Worm (Caenorhabditis elegans) whole organism, L3 larva: ENCODE results near the gene dmd-6.

Source experiments
- R02D3.7 ChIP-seq: fragments of 150-350 bp; optimal IDR thresholded peaks from 2 replicates; lab custom pipeline; 2014; ENCODE audit warnings: missing biosample characterization, missing genetic modification characterization
- ZK546.5 ChIP-seq: sonication (generic microtip); optimal IDR thresholded peaks from 2 replicates; lab custom pipeline; 2017; ENCODE audit warnings: missing biosample characterization, missing genetic modification characterization
- ama-1 ChIP-seq: fragments of 150-350 bp; optimal IDR thresholded peaks from 2 replicates; lab custom pipeline; 2018
- ceh-28 ChIP-seq: fragments of 150-350 bp; optimal IDR thresholded peaks from 2 replicates; lab custom pipeline; 2014; ENCODE audit warnings: missing biosample characterization, missing genetic modification reagents, missing genetic modification characterization
- ceh-82 ChIP-seq: fragments of 150-350 bp; optimal IDR thresholded peaks from 2 replicates; lab custom pipeline; 2014; ENCODE audit warnings: missing biosample characterization, missing genetic modification characterization
- ceh-9 ChIP-seq: sonication (generic microtip); optimal IDR thresholded peaks from 2 replicates; lab custom pipeline; 2018; ENCODE audit warnings: missing biosample characterization, missing genetic modification characterization
- egl-27 ChIP-seq: sonication (generic microtip); optimal IDR thresholded peaks from 4 replicates; lab custom pipeline; 2017; ENCODE audit warnings: missing biosample characterization, missing genetic modification reagents, missing genetic modification characterization
- egl-5 ChIP-seq: fragments of 150-350 bp; optimal IDR thresholded peaks from 2 replicates; lab custom pipeline; 2017; ENCODE audit warnings: missing biosample characterization, missing genetic modification reagents, missing genetic modification characterization, inconsistent platforms
- elt-1 ChIP-seq: fragments of 150-350 bp; optimal IDR thresholded peaks from 2 replicates; lab custom pipeline; 2014; ENCODE audit warnings: missing biosample characterization, missing genetic modification characterization
- elt-2 ChIP-seq: sonication (generic microtip); optimal IDR thresholded peaks from 2 replicates; lab custom pipeline; 2016; ENCODE audit warnings: missing genetic modification reagents, mild to moderate bottlenecking, missing genetic modification characterization, missing compliant biosample characterization
- elt-3 ChIP-seq, 3 experiments: fragments of 150-350 bp in 1 of 3; sonication (generic microtip) in 2 of 3; optimal IDR thresholded peaks; 2 replicates in 2 of 3; 4 replicates in 1 of 3; lab custom pipeline; 2014 to 2017; ENCODE audit warnings: missing biosample characterization in 3 of 3, missing genetic modification characterization in 3 of 3
- eor-1 ChIP-seq, 2 experiments: fragments of 150-350 bp; optimal IDR thresholded peaks; 2 replicates each; lab custom pipeline; 2014 to 2018; ENCODE audit warnings: missing biosample characterization in 2 of 2, missing genetic modification characterization in 2 of 2
- fkh-10 ChIP-seq: sonication (generic microtip); optimal IDR thresholded peaks from 2 replicates; lab custom pipeline; 2017; ENCODE audit warnings: missing biosample characterization, missing genetic modification reagents, missing genetic modification characterization
- fkh-2 ChIP-seq: fragments of 150-350 bp; optimal IDR thresholded peaks from 2 replicates; lab custom pipeline; 2014; ENCODE audit warnings: missing biosample characterization, missing genetic modification reagents, missing genetic modification characterization
- fos-1 ChIP-seq: fragments of 150-350 bp; optimal IDR thresholded peaks from 2 replicates; lab custom pipeline; 2014; ENCODE audit warnings: missing biosample characterization, missing genetic modification characterization
- hmg-11 ChIP-seq: sonication (generic microtip); optimal IDR thresholded peaks from 2 replicates; lab custom pipeline; 2016; ENCODE audit warnings: missing genetic modification characterization, missing compliant biosample characterization
- jun-1 ChIP-seq: fragments of 150-350 bp; optimal IDR thresholded peaks from 2 replicates; lab custom pipeline; 2014; ENCODE audit warnings: missing biosample characterization, missing genetic modification reagents, missing genetic modification characterization
- lin-15B ChIP-seq: fragments of 150-350 bp; optimal IDR thresholded peaks from 2 replicates; lab custom pipeline; 2014; ENCODE audit warnings: missing biosample characterization, missing genetic modification characterization
- lsy-12 ChIP-seq: sonication (generic microtip); optimal IDR thresholded peaks from 2 replicates; lab custom pipeline; 2016; ENCODE audit warnings: mild to moderate bottlenecking, missing genetic modification characterization, missing compliant biosample characterization
- mdl-1 ChIP-seq: fragments of 150-350 bp; optimal IDR thresholded peaks from 2 replicates; lab custom pipeline; 2014; ENCODE audit warnings: missing biosample characterization, missing genetic modification characterization
- mml-1 ChIP-seq: fragments of 150-350 bp; sonication (generic microtip); optimal IDR thresholded peaks from 3 replicates; lab custom pipeline; 2014; ENCODE audit warnings: missing biosample characterization, missing genetic modification characterization
- nfya-1 ChIP-seq: sonication (generic microtip); optimal IDR thresholded peaks from 2 replicates; lab custom pipeline; 2017; ENCODE audit warnings: missing genetic modification characterization, mild to moderate bottlenecking, missing compliant biosample characterization, antibody characterized with exemption, moderate library complexity; ENCODE audit not compliant: insufficient read depth
- nhr-11 ChIP-seq: fragments of 150-350 bp; optimal IDR thresholded peaks from 2 replicates; lab custom pipeline; 2014; ENCODE audit warnings: missing biosample characterization, missing genetic modification characterization
- nhr-23 ChIP-seq: fragments of 150-350 bp; optimal IDR thresholded peaks from 2 replicates; lab custom pipeline; 2014; ENCODE audit warnings: missing biosample characterization, missing genetic modification reagents, missing genetic modification characterization
- nhr-237 ChIP-seq: fragments of 150-350 bp; optimal IDR thresholded peaks from 2 replicates; lab custom pipeline; 2014; ENCODE audit warnings: missing biosample characterization, missing genetic modification characterization
- nhr-25 ChIP-seq: sonication (generic microtip); optimal IDR thresholded peaks from 2 replicates; lab custom pipeline; 2017; ENCODE audit warnings: missing biosample characterization, missing genetic modification characterization
- nhr-28 ChIP-seq: fragments of 150-350 bp; optimal IDR thresholded peaks from 2 replicates; lab custom pipeline; 2014; ENCODE audit warnings: missing biosample characterization, missing genetic modification characterization
- nhr-43 ChIP-seq: sonication (generic microtip); optimal IDR thresholded peaks from 2 replicates; lab custom pipeline; 2016; ENCODE audit warnings: mild to moderate bottlenecking, missing genetic modification characterization, missing compliant biosample characterization; ENCODE audit not compliant: poor library complexity, severe bottlenecking
- nhr-67 ChIP-seq: fragments of 150-350 bp; optimal IDR thresholded peaks from 2 replicates; lab custom pipeline; 2014; ENCODE audit warnings: missing biosample characterization, missing genetic modification characterization
- nhr-77 ChIP-seq: fragments of 150-350 bp; optimal IDR thresholded peaks from 2 replicates; lab custom pipeline; 2014; ENCODE audit warnings: missing biosample characterization, missing genetic modification characterization
- pha-4 ChIP-seq: fragments of 150-350 bp; optimal IDR thresholded peaks from 2 replicates; lab custom pipeline; 2014; ENCODE audit warnings: missing biosample characterization, missing genetic modification reagents, missing genetic modification characterization
- pqm-1 ChIP-seq: fragments of 150-350 bp; optimal IDR thresholded peaks from 2 replicates; lab custom pipeline; 2017; ENCODE audit warnings: missing biosample characterization, missing genetic modification characterization, inconsistent platforms
- sea-2 ChIP-seq: fragments of 150-350 bp; sonication (generic microtip); optimal IDR thresholded peaks from 4 replicates; lab custom pipeline; 2014; ENCODE audit warnings: missing biosample characterization, missing genetic modification reagents, missing genetic modification characterization
- skn-1 ChIP-seq: fragments of 150-350 bp; optimal IDR thresholded peaks from 2 replicates; lab custom pipeline; 2014; ENCODE audit warnings: missing biosample characterization, missing genetic modification characterization
- tbx-2 ChIP-seq: sonication (generic microtip); optimal IDR thresholded peaks from 2 replicates; lab custom pipeline; 2016; ENCODE audit warnings: mild to moderate bottlenecking, missing genetic modification characterization, missing compliant biosample characterization
- unc-39 ChIP-seq: sonication (generic microtip); optimal IDR thresholded peaks from 4 replicates; lab custom pipeline; 2017; ENCODE audit warnings: missing biosample characterization, missing genetic modification characterization
- unc-62 ChIP-seq: fragments of 150-350 bp; sonication (generic microtip); optimal IDR thresholded peaks from 4 replicates; lab custom pipeline; 2014; ENCODE audit warnings: missing biosample characterization, missing genetic modification reagents, missing genetic modification characterization
- zag-1 ChIP-seq: fragments of 150-350 bp; optimal IDR thresholded peaks from 2 replicates; lab custom pipeline; 2014; ENCODE audit warnings: missing biosample characterization, missing genetic modification characterization
- ztf-11 ChIP-seq: fragments of 150-350 bp; optimal IDR thresholded peaks from 2 replicates; lab custom pipeline; 2014; ENCODE audit warnings: missing biosample characterization, missing genetic modification characterization

Gene dmd-6

ce11 chrIV:14594249-14594648 lies 22.2 kb upstream of the dmd-6 start (continued):
- TF ChIP-seq egl-27 (tag; lab: Kevin White, UChicago): peak; percentile 93
- TF ChIP-seq, all 47 proteins: peak for 20

DNA sequence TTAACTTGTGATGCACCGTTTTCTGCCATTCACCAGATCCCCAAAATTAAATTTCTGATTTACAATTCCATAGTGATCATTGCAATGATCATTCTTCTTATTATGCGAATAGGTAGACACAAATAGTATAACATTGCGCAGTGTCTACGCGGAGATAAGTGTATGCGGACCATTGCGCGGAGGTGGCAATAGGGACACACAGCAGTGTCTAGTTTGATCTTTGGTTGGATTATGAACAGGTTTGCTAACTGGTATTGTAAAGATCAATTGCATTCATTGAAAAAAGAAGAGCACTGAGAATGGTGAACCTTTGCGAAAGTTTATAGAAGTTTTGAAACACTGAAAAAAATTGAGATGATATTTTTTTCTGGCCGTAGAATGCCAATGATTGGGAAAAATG lies 17.1 kb upstream of the dmd-6 start:
- no peak for TF ChIP-seq nhr-237

ce11 chrIV:14603022-14603421 lies 13.4 kb upstream of the dmd-6 start:
- no peak for TF ChIP-seq fkh-2 (tag; lab: Kevin White, UChicago)
- TF ChIP-seq ceh-9 (tag; lab: Kevin White, UChicago): no peak
- no peak for TF ChIP-seq egl-27 (tag; lab: Kevin White, UChicago)
- no peak for TF ChIP-seq nhr-11 (tag; lab: Kevin White, UChicago)
- no peak for TF ChIP-seq ztf-11 (tag; lab: Kevin White, UChicago)
- TF ChIP-seq elt-2: no peak
- TF ChIP-seq hmg-11: no peak
- no peak for TF ChIP-seq pha-4
- no peak for TF ChIP-seq lsy-12 (tag; lab: Kevin White, UChicago)
- TF ChIP-seq mml-1: no peak
- TF ChIP-seq tbx-2 (tag; lab: Kevin White, UChicago): no peak
- TF ChIP-seq ceh-28 (tag; lab: Kevin White, UChicago): no peak
- no peak for TF ChIP-seq mdl-1 (tag; lab: Kevin White, UChicago)
- TF ChIP-seq elt-1 (tag; lab: Kevin White, UChicago): no peak
- no peak for TF ChIP-seq ama-1 (lab: Kevin White, UChicago)
- no peak for TF ChIP-seq R02D3.7 (tag; lab: Kevin White, UChicago)
- TF ChIP-seq skn-1 (tag; lab: Kevin White, UChicago): no peak

DNA sequence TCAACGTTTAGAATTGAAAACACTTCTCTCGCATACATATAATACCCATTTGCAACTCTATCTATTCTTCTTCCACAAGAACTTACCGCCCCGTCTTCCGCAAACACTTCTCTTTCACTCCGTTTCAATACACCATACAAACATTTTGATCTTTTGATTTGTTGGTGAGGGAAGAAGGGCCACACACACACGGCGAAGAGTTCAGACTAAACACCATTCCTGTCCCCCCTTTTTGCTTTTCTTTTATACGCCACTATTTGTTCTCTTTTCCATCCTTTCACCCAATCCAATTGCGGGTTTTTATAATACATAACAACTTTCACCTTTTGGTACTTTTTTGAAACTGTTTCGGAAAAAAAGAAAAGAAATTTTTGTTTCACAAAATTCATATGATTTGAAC lies 11.3 kb upstream of the dmd-6 start:
- TF ChIP-seq unc-62 (GFP tag; lab: Kevin White, UChicago) (no peak), pha-4 (peak; percentile 87)

DNA sequence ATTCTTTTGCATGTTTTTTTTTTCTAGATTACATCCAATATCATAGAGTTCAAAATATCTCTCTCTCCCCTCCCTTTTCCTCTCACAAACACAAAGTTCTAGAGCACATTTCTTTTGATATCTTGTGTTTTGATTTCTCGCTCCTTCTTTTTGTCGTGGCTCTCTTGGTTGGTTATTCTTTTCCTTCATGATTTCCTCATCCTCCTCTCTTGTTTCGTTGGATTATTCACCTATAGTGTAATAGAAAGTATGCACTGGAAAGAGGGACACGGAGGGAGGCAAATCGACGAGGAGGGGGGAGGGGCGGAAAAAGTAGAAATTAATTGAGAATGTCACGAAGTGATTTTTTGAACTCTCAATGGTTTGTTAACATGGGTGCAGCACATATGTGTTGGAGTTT lies 9.9 kb upstream of the dmd-6 start:
- TF ChIP-seq nhr-11 (tag; lab: Kevin White, UChicago) (peak; percentile 63), nfya-1 (tag; lab: Kevin White, UChicago) (peak; percentile 58), ZK546.5 (tag; lab: Kevin White, UChicago) (no peak), lin-15B (tag; lab: Kevin White, UChicago) (peak; percentile 6), fos-1 (tag; lab: Kevin White, UChicago) (no peak)

ce11 chrIV:14608605-14609004 lies 7.8 kb upstream of the dmd-6 start:
- TF ChIP-seq elt-2: no peak
- no peak for TF ChIP-seq fkh-10
- TF ChIP-seq nhr-28 (tag; lab: Kevin White, UChicago): no peak
- no peak for TF ChIP-seq nhr-23
- no peak for TF ChIP-seq nhr-25 (tag; lab: Kevin White, UChicago)
- TF ChIP-seq jun-1 (tag; lab: Kevin White, UChicago): no peak
- TF ChIP-seq ama-1 (lab: Kevin White, UChicago): no peak
- TF ChIP-seq, all 47 proteins: peak for 0

DNA sequence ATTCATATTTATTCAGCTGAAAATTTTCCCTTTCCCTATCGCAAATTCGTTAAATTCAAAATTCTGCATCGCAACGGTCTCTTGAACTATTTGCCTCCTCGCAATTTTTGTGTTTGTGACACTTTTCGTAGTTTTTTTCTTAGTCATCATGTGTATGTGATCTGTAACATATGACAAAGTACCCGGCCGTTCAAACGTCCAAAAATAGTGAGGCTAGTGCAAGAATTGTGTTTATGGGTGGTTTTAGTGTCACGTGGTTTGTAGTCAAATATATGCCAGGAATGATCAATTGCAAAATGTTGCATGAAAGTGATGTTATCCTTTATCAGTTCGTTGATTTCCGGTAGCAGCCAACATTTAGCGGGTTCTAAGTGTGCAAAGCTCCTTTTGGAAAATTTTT lies 6.6 kb upstream of the dmd-6 start:
- no peak for TF ChIP-seq unc-39 (tag; lab: Kevin White, UChicago)
- TF ChIP-seq pqm-1 (tag; lab: Kevin White, UChicago): peak; percentile 80
- no peak for TF ChIP-seq ama-1 (lab: Kevin White, UChicago)
- TF ChIP-seq eor-1 (tag; optimal IDR thresholded peaks at IDR 0.05; lab: Kevin White, UChicago): no peak
- TF ChIP-seq nhr-77: no peak
- TF ChIP-seq elt-2: peak; percentile 56
- no peak for TF ChIP-seq nhr-43
- peak; percentile 35 for TF ChIP-seq nhr-25 (tag; lab: Kevin White, UChicago)
- TF ChIP-seq nhr-67: no peak
- TF ChIP-seq unc-62 (GFP tag; lab: Kevin White, UChicago): no peak
- no peak for TF ChIP-seq zag-1 (tag; lab: Kevin White, UChicago)
- TF ChIP-seq ceh-82 (tag; lab: Kevin White, UChicago): no peak
- TF ChIP-seq nhr-23: peak; percentile 10
- no peak for TF ChIP-seq ceh-28 (tag; lab: Kevin White, UChicago)
- TF ChIP-seq egl-5: no peak
- TF ChIP-seq pha-4: peak; percentile 79
- no peak for TF ChIP-seq sea-2
- TF ChIP-seq fkh-10: no peak
- no peak for TF ChIP-seq nhr-28 (tag; lab: Kevin White, UChicago)
- no peak for TF ChIP-seq mml-1
- TF ChIP-seq tbx-2 (tag; lab: Kevin White, UChicago): no peak
- no peak for TF ChIP-seq elt-3 (tag; optimal IDR thresholded peaks at IDR 0.05; lab: Kevin White, UChicago)
- peak; percentile 40 for TF ChIP-seq jun-1 (tag; lab: Kevin White, UChicago)
- TF ChIP-seq skn-1 (tag; lab: Kevin White, UChicago): no peak
